Worm (Caenorhabditis elegans) whole organism, L4 larva: ENCODE measurements around the gene C54D10.3.

Experiments
- aly-2 ChIP-seq: sonication (generic microtip); optimal IDR thresholded peaks from 2 replicates; lab custom pipeline; 2018; ENCODE audit warnings: missing biosample characterization, missing genetic modification characterization
- daf-16 ChIP-seq, 3 experiments: sonication (generic microtip); optimal IDR thresholded peaks; 2 replicates each; lab custom pipeline; 2016 to 2017; ENCODE audit warnings: missing genetic modification characterization in 3 of 3, missing genetic modification reagents in 3 of 3, mild to moderate bottlenecking in 2 of 3, missing compliant biosample characterization in 2 of 3, missing biosample characterization in 1 of 3, moderate library complexity in 1 of 3
- lin-39 ChIP-seq: fragments of 150-350 bp; optimal IDR thresholded peaks from 2 replicates; lab custom pipeline; 2014; ENCODE audit warnings: missing biosample characterization, missing genetic modification reagents, missing genetic modification characterization
- lsy-2 ChIP-seq, 2 experiments: fragments of 150-350 bp in 1 of 2; sonication (generic microtip) in 1 of 2; optimal IDR thresholded peaks; 2 replicates each; lab custom pipeline; 2014 to 2017; ENCODE audit warnings: missing biosample characterization in 2 of 2, missing genetic modification characterization in 2 of 2
- tag-97 ChIP-seq: fragments of 200-800 bp; sonication (Bioruptor generic); IDR thresholded peaks from 2 replicates; pipeline ENCODE4 v1.3.6; 2022; ENCODE audit warnings: missing genetic modification characterization, missing compliant biosample characterization
- unc-130 ChIP-seq: sonication (generic microtip); optimal IDR thresholded peaks from 2 replicates; lab custom pipeline; 2016; ENCODE audit warnings: missing genetic modification reagents, missing genetic modification characterization, missing compliant biosample characterization

DNA sequence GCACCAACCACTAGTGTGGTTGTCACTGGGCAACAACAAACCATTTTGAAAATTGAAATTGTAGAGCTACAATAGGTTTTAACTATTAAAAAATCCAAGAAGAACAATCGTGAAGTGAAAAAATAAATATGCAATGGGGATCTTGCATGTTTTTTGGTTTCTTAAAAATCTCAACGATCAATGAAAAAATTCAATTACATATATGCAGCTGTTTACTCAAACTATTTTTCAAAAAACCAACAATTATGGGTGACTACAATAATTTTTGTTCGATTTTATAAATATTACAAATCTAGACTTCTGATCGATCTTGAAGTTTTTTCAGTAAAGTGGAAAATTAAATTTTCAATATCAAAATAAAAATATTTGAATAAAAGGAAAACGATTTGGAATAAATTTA, 9.9 kb upstream of the C54D10.3 start, which contains the start of gene cdr-4:
- TF ChIP-seq tag-97 (GFP tag; lab: Robert Waterston, UW): no peak
- TF ChIP-seq daf-16 (GFP tag; optimal IDR thresholded peaks at IDR 0.05; lab: Kevin White, UChicago): no peak
- no peak for TF ChIP-seq daf-16 (tag; optimal IDR thresholded peaks at IDR 0.05; lab: Kevin White, UChicago)
- TF ChIP-seq lin-39 (tag; lab: Kevin White, UChicago): no peak
- no peak for TF ChIP-seq aly-2 (tag; lab: Kevin White, UChicago)
- TF ChIP-seq unc-130: no peak
- TF ChIP-seq lsy-2 (tag; optimal IDR thresholded peaks at IDR 0.05; lab: Kevin White, UChicago): no peak
